Fruit fly (Drosophila melanogaster) whole organism, embryonic: ENCODE measurements around the gene Col4a1.

Experiments used
- Ada2b ChIP-seq: fragments of 200-800 bp; sonication (Bioruptor generic); IDR thresholded peaks from 2 replicates; pipeline ENCODE4 v1.3.6; 2022; ENCODE audit warnings: missing biosample characterization, missing genetic modification characterization
- Awh ChIP-seq: fragments of 200-800 bp; sonication (Bioruptor generic); IDR thresholded peaks from 2 replicates; pipeline ENCODE4, ENCODE4 v1.3.6; 2022; ENCODE audit warnings: missing biosample characterization, missing genetic modification characterization
- CG1024 ChIP-seq: fragments of 200-800 bp; sonication (Bioruptor generic); IDR thresholded peaks from 2 replicates; pipeline ENCODE4 v1.3.6; 2022; ENCODE audit warnings: missing biosample characterization, missing genetic modification characterization
- CG11398 ChIP-seq: fragments of 200-800 bp; sonication (Bioruptor generic); optimal IDR thresholded peaks from 2 replicates; lab custom pipeline; 2016; ENCODE audit warnings: missing biosample characterization, missing genetic modification characterization
- CG12942 ChIP-seq: fragments of 200-800 bp; sonication (Bioruptor generic); optimal IDR thresholded peaks from 3 replicates; lab custom pipeline; 2016; ENCODE audit warnings: missing biosample characterization, missing genetic modification characterization
- CG15011 ChIP-seq: fragments of 200-800 bp; sonication (Bioruptor generic); optimal IDR thresholded peaks from 3 replicates; lab custom pipeline; 2018; ENCODE audit warnings: missing biosample characterization, mild to moderate bottlenecking, missing genetic modification characterization
- CG1603 ChIP-seq: fragments of 200-800 bp; sonication (Bioruptor generic); optimal IDR thresholded peaks from 2 replicates; lab custom pipeline; 2019; ENCODE audit warnings: missing biosample characterization, mild to moderate bottlenecking, missing genetic modification characterization, moderate library complexity
- CG17328 ChIP-seq: fragments of 200-800 bp; sonication (Bioruptor generic); IDR thresholded peaks from 2 replicates; pipeline ENCODE4 v1.3.6; 2022; ENCODE audit warnings: missing biosample characterization, missing genetic modification characterization
- CG2712 ChIP-seq: fragments of 200-800 bp; optimal IDR thresholded peaks from 3 replicates; lab custom pipeline; 2019; ENCODE audit warnings: missing biosample characterization, mild to moderate bottlenecking, missing genetic modification characterization, moderate library complexity
- CG31441 ChIP-seq: fragments of 200-800 bp; sonication (Bioruptor generic); IDR thresholded peaks from 2 replicates; pipeline ENCODE4 v1.3.6; 2022; ENCODE audit warnings: missing biosample characterization, missing genetic modification characterization
- CG32772 ChIP-seq: fragments of 200-800 bp; sonication (Bioruptor generic); IDR thresholded peaks from 2 replicates; pipeline ENCODE4 v1.3.6; 2022; ENCODE audit warnings: missing biosample characterization, missing genetic modification characterization
- CG4404 ChIP-seq: fragments of 200-800 bp; sonication (Bioruptor generic); IDR thresholded peaks from 2 replicates; pipeline ENCODE4 v1.3.6; 2022; ENCODE audit warnings: missing biosample characterization, missing genetic modification characterization
- CG4854 ChIP-seq: fragments of 200-800 bp; sonication (Bioruptor generic); optimal IDR thresholded peaks from 2 replicates; lab custom pipeline; 2016; ENCODE audit warnings: missing biosample characterization, missing genetic modification characterization, inconsistent platforms
- CG5180 ChIP-seq: fragments of 200-800 bp; sonication (Bioruptor generic); optimal IDR thresholded peaks from 3 replicates; lab custom pipeline; 2017; ENCODE audit warnings: missing biosample characterization, missing genetic modification characterization, mild to moderate bottlenecking, moderate library complexity, missing genetic modification reagents
- CG8359 ChIP-seq: fragments of 200-800 bp; sonication (Bioruptor generic); optimal IDR thresholded peaks from 2 replicates; lab custom pipeline; 2017; ENCODE audit warnings: missing biosample characterization, mild to moderate bottlenecking, missing genetic modification characterization, borderline replicate concordance
- Chrac-16 ChIP-seq: fragments of 200-800 bp; sonication (Bioruptor generic); optimal IDR thresholded peaks from 3 replicates; lab custom pipeline; 2016; ENCODE audit warnings: missing biosample characterization, missing genetic modification characterization
- Doc3 ChIP-seq: fragments of 200-800 bp; sonication (Bioruptor generic); IDR thresholded peaks from 3 replicates; pipeline ENCODE4 v1.3.6; 2022; ENCODE audit warnings: missing biosample characterization, missing genetic modification characterization; ENCODE audit not compliant: partially characterized antibody
- HLH54F ChIP-seq: fragments of 200-800 bp; sonication (Bioruptor generic); optimal IDR thresholded peaks from 3 replicates; lab custom pipeline; 2016; ENCODE audit warnings: missing biosample characterization, missing genetic modification characterization
- HLHmδ ChIP-seq: fragments of 200-800 bp; sonication (Bioruptor generic); optimal IDR thresholded peaks from 2 replicates; lab custom pipeline; 2018; ENCODE audit warnings: missing biosample characterization, mild to moderate bottlenecking, missing genetic modification characterization, moderate library complexity
- Lhr ChIP-seq: fragments of 200-800 bp; sonication (Bioruptor generic); optimal IDR thresholded peaks from 3 replicates; lab custom pipeline; 2017; ENCODE audit warnings: mild to moderate bottlenecking, missing biosample characterization, missing genetic modification reagents, missing genetic modification characterization
- Oli ChIP-seq: fragments of 200-800 bp; sonication (Bioruptor generic); optimal IDR thresholded peaks from 2 replicates; lab custom pipeline; 2018; ENCODE audit warnings: missing biosample characterization, mild to moderate bottlenecking, missing genetic modification characterization, moderate library complexity
- Rfx ChIP-seq: fragments of 200-800 bp; sonication (Bioruptor generic); IDR thresholded peaks from 2 replicates; pipeline ENCODE4 v1.3.6; 2022; ENCODE audit warnings: missing biosample characterization, missing genetic modification characterization
- Vsx1 ChIP-seq: fragments of 200-800 bp; sonication (Bioruptor generic); optimal IDR thresholded peaks from 2 replicates; lab custom pipeline; 2017; ENCODE audit warnings: missing biosample characterization, mild to moderate bottlenecking, missing genetic modification characterization, missing genetic modification reagents
- Xrp1 ChIP-seq: fragments of 200-800 bp; sonication (Bioruptor generic); IDR thresholded peaks from 2 replicates; pipeline ENCODE4 v1.3.6; 2022; ENCODE audit warnings: missing biosample characterization, missing genetic modification characterization
- YL-1 ChIP-seq: fragments of 200-800 bp; sonication (Bioruptor generic); optimal IDR thresholded peaks from 3 replicates; lab custom pipeline; 2017; ENCODE audit warnings: missing biosample characterization, mild to moderate bottlenecking, missing genetic modification characterization
- ac ChIP-seq: fragments of 200-800 bp; sonication (Bioruptor generic); optimal IDR thresholded peaks from 3 replicates; lab custom pipeline; 2017; ENCODE audit warnings: missing biosample characterization, mild to moderate bottlenecking, missing genetic modification characterization
- amos ChIP-seq: fragments of 200-800 bp; sonication (Bioruptor generic); IDR thresholded peaks from 2 replicates; pipeline ENCODE4 v1.3.6; 2022; ENCODE audit warnings: missing biosample characterization, missing genetic modification characterization; ENCODE audit not compliant: partially characterized antibody
- ara ChIP-seq: fragments of 200-800 bp; sonication (Bioruptor generic); IDR thresholded peaks from 2 replicates; pipeline ENCODE4 v1.3.6; 2022; ENCODE audit warnings: missing biosample characterization, missing genetic modification characterization
- cas ChIP-seq: fragments of 200-800 bp; sonication (Bioruptor generic); IDR thresholded peaks from 2 replicates; pipeline ENCODE4 v1.3.6; 2022; ENCODE audit warnings: missing biosample characterization, missing genetic modification characterization
- chinmo ChIP-seq: fragments of 200-800 bp; sonication (Bioruptor generic); IDR thresholded peaks from 4 replicates; pipeline ENCODE4 v1.3.6; 2022; ENCODE audit warnings: missing biosample characterization, missing genetic modification characterization; ENCODE audit not compliant: partially characterized antibody
- chm ChIP-seq: fragments of 200-800 bp; sonication (Bioruptor generic); IDR thresholded peaks from 2 replicates; pipeline ENCODE4 v1.3.6; 2022; ENCODE audit warnings: missing biosample characterization, missing genetic modification characterization
- cwo ChIP-seq: fragments of 200-800 bp; sonication (Bioruptor generic); optimal IDR thresholded peaks from 3 replicates; lab custom pipeline; 2017; ENCODE audit warnings: missing biosample characterization, missing genetic modification characterization, mild to moderate bottlenecking, moderate library complexity, missing genetic modification reagents
- dan ChIP-seq: fragments of 200-800 bp; sonication (Bioruptor generic); IDR thresholded peaks from 2 replicates; pipeline ENCODE4 v1.3.6; 2022; ENCODE audit warnings: missing biosample characterization, missing genetic modification characterization
- ems ChIP-seq: fragments of 200-800 bp; sonication (Bioruptor generic); optimal IDR thresholded peaks from 3 replicates; lab custom pipeline; 2016; ENCODE audit warnings: missing biosample characterization, missing genetic modification characterization
- exex ChIP-seq: fragments of 200-800 bp; sonication (Bioruptor generic); optimal IDR thresholded peaks from 4 replicates; lab custom pipeline; 2018; ENCODE audit warnings: missing biosample characterization, mild to moderate bottlenecking, missing genetic modification characterization, moderate library complexity
- hkb ChIP-seq, 2 experiments: fragments of 200-800 bp in 1 of 2; fragments of >200 bp in 1 of 2; sonication (Bioruptor generic) in 1 of 2; IDR thresholded peaks in 1 of 2; optimal IDR thresholded peaks in 1 of 2; 2 replicates each; pipeline versions ENCODE4 v1.3.6 to Lab custom; 2017 to 2022; ENCODE audit warnings: missing biosample characterization in 1 of 2, missing genetic modification characterization in 1 of 2
- inv ChIP-seq: fragments of 200-800 bp; sonication (Bioruptor generic); IDR thresholded peaks from 2 replicates; pipeline ENCODE4 v1.3.6; 2022; ENCODE audit warnings: missing biosample characterization, missing genetic modification characterization; ENCODE audit not compliant: partially characterized antibody
- ken ChIP-seq: fragments of 200-800 bp; sonication (Bioruptor generic); IDR thresholded peaks from 3 replicates; pipeline ENCODE4 v1.3.6; 2022; ENCODE audit warnings: missing biosample characterization, missing genetic modification characterization
- kni ChIP-seq: fragments of 200-800 bp; sonication (Bioruptor generic); optimal IDR thresholded peaks from 3 replicates; lab custom pipeline; 2017; ENCODE audit warnings: mild to moderate bottlenecking, missing biosample characterization, missing genetic modification reagents, missing genetic modification characterization
- lov ChIP-seq, 2 experiments: fragments of 200-800 bp in 1 of 2; fragments of >200 bp in 1 of 2; sonication (Bioruptor generic) in 1 of 2; IDR thresholded peaks in 1 of 2; optimal IDR thresholded peaks in 1 of 2; 2 replicates in 1 of 2; 3 replicates in 1 of 2; pipeline versions ENCODE4 v1.3.6 to Lab custom; 2017 to 2022; ENCODE audit warnings: missing biosample characterization in 1 of 2, missing genetic modification characterization in 1 of 2
- mam ChIP-seq: fragments of 200-800 bp; sonication (Bioruptor generic); optimal IDR thresholded peaks from 3 replicates; lab custom pipeline; 2016; ENCODE audit warnings: missing biosample characterization, missing genetic modification characterization
- nmo ChIP-seq: fragments of 200-800 bp; sonication (Bioruptor generic); optimal IDR thresholded peaks from 2 replicates; lab custom pipeline; 2018; ENCODE audit warnings: missing biosample characterization, mild to moderate bottlenecking, missing genetic modification characterization, moderate library complexity
- pan ChIP-seq, 4 experiments: fragments of >200 bp in 3 of 4; fragments of 200-800 bp in 1 of 4; sonication (Bioruptor generic) in 1 of 4; optimal IDR thresholded peaks in 3 of 4; IDR thresholded peaks in 1 of 4; 2 replicates each; pipeline versions ENCODE4 v1.3.6 to Lab custom; 2017 to 2022; ENCODE audit warnings: missing biosample characterization in 2 of 4, missing genetic modification characterization in 2 of 4, mixed read lengths in 1 of 4
- pros ChIP-seq: fragments of 200-800 bp; sonication (Bioruptor generic); optimal IDR thresholded peaks from 3 replicates; lab custom pipeline; 2019; ENCODE audit warnings: missing biosample characterization, mild to moderate bottlenecking, missing genetic modification characterization, moderate library complexity
- slbo ChIP-seq: fragments of 200-800 bp; sonication (Bioruptor generic); IDR thresholded peaks from 2 replicates; pipeline ENCODE4 v1.3.6; 2022; ENCODE audit warnings: missing biosample characterization, missing genetic modification characterization
- sug ChIP-seq: fragments of 200-800 bp; optimal IDR thresholded peaks from 2 replicates; lab custom pipeline; 2019; ENCODE audit warnings: missing biosample characterization, mild to moderate bottlenecking, missing genetic modification characterization, moderate library complexity
- trh ChIP-seq: fragments of 200-800 bp; sonication (Bioruptor generic); optimal IDR thresholded peaks from 2 replicates; lab custom pipeline; 2016; ENCODE audit warnings: missing biosample characterization, missing genetic modification characterization

The Col4a1 gene

dm6 chr2L:5000919-5001581 is 28.4 kb upstream of the Col4a1 start (continued):
- no peak for TF ChIP-seq CG2712
- TF ChIP-seq mam = no peak
- peak; percentile 67 for TF ChIP-seq slbo (GFP tag; lab: Robert Waterston, UW)
- peak; percentile 56; the same call in 1 of the 2 replicates for TF ChIP-seq Ada2b
- TF ChIP-seq sug (tag; lab: Kevin White, UChicago) = peak; percentile 41
- TF ChIP-seq ac (GFP tag; lab: Kevin White, UChicago) = no peak
- TF ChIP-seq lov (optimal IDR thresholded peaks at IDR 0.05; lab: Kevin White, UChicago) = no peak
- TF ChIP-seq lov (GFP tag; IDR thresholded peaks at IDR 0.05; lab: Robert Waterston, UW) = peak; percentile 73; the same call in 2 of the 3 replicates
- TF ChIP-seq ken (GFP tag; lab: Robert Waterston, UW) = peak; percentile 28; the same call in 1 of the 3 replicates
- peak; percentile 28; the same call in 1 of the 2 replicates for TF ChIP-seq chm
- peak; percentile 6 for TF ChIP-seq YL-1 (GFP tag; lab: Kevin White, UChicago)
- TF ChIP-seq amos = peak; percentile 30; the same call in 1 of the 2 replicates
- TF ChIP-seq CG11398 (GFP tag; lab: Kevin White, UChicago) = no peak
- peak; percentile 96 for TF ChIP-seq chinmo (GFP tag; lab: Robert Waterston, UW)
- peak; percentile 84 for TF ChIP-seq CG1603 (tag; lab: Kevin White, UChicago)
- TF ChIP-seq CG17328 = peak; percentile 64
- no peak for TF ChIP-seq ems (GFP tag; lab: Kevin White, UChicago)
- no peak for TF ChIP-seq CG4854 (GFP tag; lab: Kevin White, UChicago)
- TF ChIP-seq HLHmδ (GFP tag; lab: Kevin White, UChicago) = no peak
- no peak for TF ChIP-seq exex
- TF ChIP-seq Chrac-16 = no peak
- TF ChIP-seq Oli (tag; lab: Kevin White, UChicago) = no peak
- TF ChIP-seq HLH54F (GFP tag; lab: Kevin White, UChicago) = no peak
- no peak for TF ChIP-seq Vsx1 (GFP tag; lab: Kevin White, UChicago)
- TF ChIP-seq Xrp1 (GFP tag; lab: Robert Waterston, UW) = peak; percentile 55
- TF ChIP-seq Lhr (GFP tag; lab: Kevin White, UChicago) = no peak
- TF ChIP-seq CG1024 (GFP tag; lab: Robert Waterston, UW) = 0 out of 2 replicates have a peak, but pooled peaks have one; percentile 11
- TF ChIP-seq Rfx (GFP tag; lab: Robert Waterston, UW) = peak; percentile 54
- peak; percentile 60 for TF ChIP-seq ara (GFP tag; lab: Robert Waterston, UW)
- TF ChIP-seq CG31441 (GFP tag; lab: Robert Waterston, UW) = no peak
- TF ChIP-seq dan (GFP tag; lab: Robert Waterston, UW) = peak; percentile 66
- peak; percentile 65 for TF ChIP-seq pros (GFP tag; lab: Kevin White, UChicago)
- peak; percentile 47; the same call in 1 of the 2 replicates for TF ChIP-seq CG32772 (GFP tag; lab: Robert Waterston, UW)
- no peak for TF ChIP-seq CG8359 (GFP tag; lab: Kevin White, UChicago)
- peak; percentile 10 for TF ChIP-seq kni
- no peak for TF ChIP-seq CG12942 (GFP tag; lab: Kevin White, UChicago)
- no peak for TF ChIP-seq cas
- TF ChIP-seq Awh = peak; percentile 8; the same call in 1 of the 2 replicates
- peak; percentile 29; the same call in 1 of the 2 replicates for TF ChIP-seq CG4404 (GFP tag; lab: Robert Waterston, UW)
- peak; percentile 41 for TF ChIP-seq hkb (optimal IDR thresholded peaks at IDR 0.05; lab: Kevin White, UChicago)
- TF ChIP-seq hkb (GFP tag; IDR thresholded peaks at IDR 0.05; lab: Robert Waterston, UW) = no peak
- no peak for TF ChIP-seq pan (optimal IDR thresholded peaks at IDR 0.05; lab: Kevin White, UChicago)
- TF ChIP-seq pan (GFP tag; optimal IDR thresholded peaks at IDR 0.05 in 1 of 2, IDR thresholded peaks at IDR 0.05 in 1 of 2) = peak in 1 of 2 experiments; percentile 65
- TF ChIP-seq trh (GFP tag; lab: Kevin White, UChicago) = no peak
- TF ChIP-seq cwo (GFP tag; lab: Kevin White, UChicago) = no peak
- TF ChIP-seq inv (GFP tag; lab: Robert Waterston, UW) = 0 out of 2 replicates have a peak, but pooled peaks have one; percentile 10
- TF ChIP-seq CG5180 (GFP tag; lab: Kevin White, UChicago) = no peak
- no peak for TF ChIP-seq Doc3 (GFP tag; lab: Robert Waterston, UW)
- peak; percentile 2 for TF ChIP-seq nmo (GFP tag; lab: Kevin White, UChicago)
- no peak for TF ChIP-seq CG15011 (GFP tag; lab: Kevin White, UChicago)
